Fruit fly (Drosophila melanogaster) whole organism, embryonic: ENCODE data around the gene AnxB9.

Experiments
- CG10431 ChIP-seq: fragments of 200-800 bp; sonication (Bioruptor generic); optimal IDR thresholded peaks from 3 replicates; lab custom pipeline; 2018; ENCODE audit warnings: missing biosample characterization, mild to moderate bottlenecking, missing genetic modification characterization
- CG10654 ChIP-seq: fragments of 200-800 bp; sonication (Bioruptor generic); optimal IDR thresholded peaks from 2 replicates; lab custom pipeline; 2016; ENCODE audit warnings: missing biosample characterization, missing genetic modification characterization
- CG11456 ChIP-seq: fragments of 200-800 bp; sonication (Bioruptor generic); IDR thresholded peaks from 3 replicates; pipeline ENCODE4 v1.3.6; 2022; ENCODE audit warnings: missing biosample characterization, missing genetic modification characterization
- CG11560 ChIP-seq: fragments of 200-800 bp; sonication (Bioruptor generic); IDR thresholded peaks from 3 replicates; pipeline ENCODE4 v1.3.6; 2022; ENCODE audit warnings: missing biosample characterization, missing genetic modification characterization
- CG11695 ChIP-seq: fragments of 200-800 bp; sonication (Bioruptor generic); IDR thresholded peaks from 3 replicates; pipeline ENCODE4 v1.3.6; 2022; ENCODE audit warnings: missing biosample characterization, missing genetic modification characterization
- CG15514 ChIP-seq: fragments of 200-800 bp; sonication (Bioruptor generic); optimal IDR thresholded peaks from 3 replicates; lab custom pipeline; 2017; ENCODE audit warnings: missing biosample characterization, missing genetic modification characterization, mild to moderate bottlenecking, moderate library complexity, missing genetic modification reagents
- CG15696 ChIP-seq: fragments of 200-800 bp; sonication (Bioruptor generic); optimal IDR thresholded peaks from 2 replicates; lab custom pipeline; 2019; ENCODE audit warnings: missing biosample characterization, mild to moderate bottlenecking, missing genetic modification characterization, moderate library complexity
- CG16779 ChIP-seq: fragments of 200-800 bp; sonication (Bioruptor generic); IDR thresholded peaks from 2 replicates; pipeline ENCODE4 v1.3.6; 2022; ENCODE audit warnings: missing biosample characterization, missing genetic modification characterization
- CG17385 ChIP-seq: fragments of 200-800 bp; sonication (Bioruptor generic); optimal IDR thresholded peaks from 3 replicates; lab custom pipeline; 2018; ENCODE audit warnings: missing biosample characterization, mild to moderate bottlenecking, missing genetic modification characterization
- CG2129 ChIP-seq: fragments of 200-800 bp; sonication (Bioruptor generic); IDR thresholded peaks from 2 replicates; pipeline ENCODE4 v1.3.6; 2022; ENCODE audit warnings: missing biosample characterization, missing genetic modification characterization; ENCODE audit not compliant: partially characterized antibody
- CG2199 ChIP-seq: fragments of 200-800 bp; sonication (Bioruptor generic); IDR thresholded peaks from 3 replicates; pipeline ENCODE4 v1.3.6; 2022; ENCODE audit warnings: missing biosample characterization, missing genetic modification characterization
- CG33557 ChIP-seq: fragments of 200-800 bp; sonication (Bioruptor generic); optimal IDR thresholded peaks from 2 replicates; lab custom pipeline; 2019; ENCODE audit warnings: missing biosample characterization, mild to moderate bottlenecking, missing genetic modification characterization, moderate library complexity
- CG4282 ChIP-seq: fragments of 200-800 bp; sonication (Bioruptor generic); optimal IDR thresholded peaks from 2 replicates; lab custom pipeline; 2016; ENCODE audit warnings: missing biosample characterization, missing genetic modification characterization
- CG4360 ChIP-seq: fragments of 200-800 bp; sonication (Bioruptor generic); IDR thresholded peaks from 2 replicates; pipeline ENCODE4 v1.3.6; 2022; ENCODE audit warnings: missing biosample characterization, missing genetic modification characterization
- CG4404 ChIP-seq: fragments of 200-800 bp; sonication (Bioruptor generic); IDR thresholded peaks from 2 replicates; pipeline ENCODE4 v1.3.6; 2022; ENCODE audit warnings: missing biosample characterization, missing genetic modification characterization
- CG4820 ChIP-seq: fragments of 200-800 bp; sonication (Bioruptor generic); optimal IDR thresholded peaks from 3 replicates; lab custom pipeline; 2016; ENCODE audit warnings: missing biosample characterization, missing genetic modification characterization
- CG5180 ChIP-seq: fragments of 200-800 bp; sonication (Bioruptor generic); optimal IDR thresholded peaks from 3 replicates; lab custom pipeline; 2017; ENCODE audit warnings: missing biosample characterization, missing genetic modification characterization, mild to moderate bottlenecking, moderate library complexity, missing genetic modification reagents
- CG5245 ChIP-seq: fragments of 200-800 bp; sonication (Bioruptor generic); optimal IDR thresholded peaks from 3 replicates; lab custom pipeline; 2016; ENCODE audit warnings: missing biosample characterization, missing genetic modification characterization
- CG5953 ChIP-seq: fragments of 200-800 bp; sonication (Bioruptor generic); IDR thresholded peaks from 2 replicates; pipeline ENCODE4 v1.3.6; 2022; ENCODE audit warnings: missing biosample characterization, missing genetic modification characterization
- CG7928 ChIP-seq: fragments of 200-800 bp; sonication (Bioruptor generic); optimal IDR thresholded peaks from 2 replicates; lab custom pipeline; 2017; ENCODE audit warnings: missing biosample characterization, mild to moderate bottlenecking, missing genetic modification characterization
- Deaf1 ChIP-seq: fragments of 200-800 bp; optimal IDR thresholded peaks from 3 replicates; lab custom pipeline; 2019; ENCODE audit warnings: missing biosample characterization, mild to moderate bottlenecking, missing genetic modification characterization, moderate library complexity
- Dfd ChIP-seq, 2 experiments: fragments of >200 bp; optimal IDR thresholded peaks; 2 replicates each; lab custom pipeline; 2017; ENCODE audit warnings: missing biosample characterization in 2 of 2, missing genetic modification characterization in 2 of 2
- Doc3 ChIP-seq: fragments of 200-800 bp; sonication (Bioruptor generic); IDR thresholded peaks from 3 replicates; pipeline ENCODE4 v1.3.6; 2022; ENCODE audit warnings: missing biosample characterization, missing genetic modification characterization; ENCODE audit not compliant: partially characterized antibody
- HLH54F ChIP-seq: fragments of 200-800 bp; sonication (Bioruptor generic); optimal IDR thresholded peaks from 3 replicates; lab custom pipeline; 2016; ENCODE audit warnings: missing biosample characterization, missing genetic modification characterization
- Hr39 ChIP-seq: fragments of >200 bp; optimal IDR thresholded peaks from 2 replicates; lab custom pipeline; 2017
- Jarid2 ChIP-seq: fragments of 200-800 bp; sonication (Bioruptor generic); optimal IDR thresholded peaks from 3 replicates; lab custom pipeline; 2017; ENCODE audit warnings: mild to moderate bottlenecking, missing biosample characterization, missing genetic modification reagents, missing genetic modification characterization
- NFAT ChIP-seq: fragments of 200-800 bp; sonication (Bioruptor generic); IDR thresholded peaks from 2 replicates; pipeline ENCODE4 v1.3.6; 2022; ENCODE audit warnings: missing biosample characterization, missing genetic modification characterization
- Neu2 ChIP-seq: fragments of 200-800 bp; sonication (Bioruptor generic); optimal IDR thresholded peaks from 3 replicates; lab custom pipeline; 2016; ENCODE audit warnings: missing biosample characterization, missing genetic modification characterization, borderline replicate concordance
- NfI ChIP-seq: fragments of 200-800 bp; sonication (Bioruptor generic); optimal IDR thresholded peaks from 3 replicates; lab custom pipeline; 2018; ENCODE audit warnings: missing biosample characterization, mild to moderate bottlenecking, missing genetic modification characterization, moderate library complexity
- Oli ChIP-seq: fragments of 200-800 bp; sonication (Bioruptor generic); optimal IDR thresholded peaks from 2 replicates; lab custom pipeline; 2018; ENCODE audit warnings: missing biosample characterization, mild to moderate bottlenecking, missing genetic modification characterization, moderate library complexity
- Optix ChIP-seq: fragments of 200-800 bp; sonication (Bioruptor generic); IDR thresholded peaks from 3 replicates; pipeline ENCODE4 v1.3.6; 2022; ENCODE audit warnings: missing biosample characterization, missing genetic modification characterization
- Poxn ChIP-seq: fragments of 200-800 bp; sonication (Bioruptor generic); IDR thresholded peaks from 2 replicates; pipeline ENCODE4 v1.3.6; 2022; ENCODE audit warnings: missing biosample characterization, missing genetic modification characterization
- Scr ChIP-seq: fragments of 200-800 bp; sonication (Bioruptor generic); IDR thresholded peaks from 2 replicates; pipeline ENCODE4 v1.3.6; 2022; ENCODE audit warnings: missing biosample characterization, missing genetic modification characterization; ENCODE audit not compliant: partially characterized antibody
- Sox100B ChIP-seq: fragments of 200-800 bp; sonication (Bioruptor generic); optimal IDR thresholded peaks from 3 replicates; lab custom pipeline; 2018; ENCODE audit warnings: missing biosample characterization, mild to moderate bottlenecking, missing genetic modification characterization
- Stat92E ChIP-seq, 3 experiments: fragments of >200 bp in 2 of 3; fragments of 200-800 bp in 1 of 3; sonication (Bioruptor generic) in 1 of 3; optimal IDR thresholded peaks; 2 replicates each; lab custom pipeline; 2017 to 2019; ENCODE audit warnings: missing biosample characterization in 3 of 3, missing genetic modification characterization in 3 of 3, mild to moderate bottlenecking in 1 of 3, moderate library complexity in 1 of 3
- Trl ChIP-seq, 3 experiments: fragments of >200 bp in 2 of 3; fragments of 200-800 bp in 1 of 3; sonication (Bioruptor generic) in 1 of 3; optimal IDR thresholded peaks; 2 replicates in 1 of 3; 3 replicates in 2 of 3; lab custom pipeline; 2016 to 2017; ENCODE audit warnings: missing biosample characterization in 1 of 3, missing genetic modification characterization in 1 of 3
- ac ChIP-seq: fragments of 200-800 bp; sonication (Bioruptor generic); optimal IDR thresholded peaks from 3 replicates; lab custom pipeline; 2017; ENCODE audit warnings: missing biosample characterization, mild to moderate bottlenecking, missing genetic modification characterization
- aop ChIP-seq: fragments of 200-800 bp; sonication (Bioruptor generic); IDR thresholded peaks from 2 replicates; pipeline ENCODE4 v1.3.6; 2022; ENCODE audit warnings: missing biosample characterization, missing genetic modification characterization
- ara ChIP-seq: fragments of 200-800 bp; sonication (Bioruptor generic); IDR thresholded peaks from 2 replicates; pipeline ENCODE4 v1.3.6; 2022; ENCODE audit warnings: missing biosample characterization, missing genetic modification characterization
- ci ChIP-seq: fragments of 200-800 bp; sonication (Bioruptor generic); IDR thresholded peaks from 3 replicates; pipeline ENCODE4 v1.3.6; 2022; ENCODE audit warnings: missing biosample characterization, missing genetic modification characterization
- dati ChIP-seq: fragments of 200-800 bp; sonication (Bioruptor generic); IDR thresholded peaks from 2 replicates; pipeline ENCODE4 v1.3.6; 2022; ENCODE audit warnings: missing biosample characterization, missing genetic modification characterization
- fru ChIP-seq: fragments of >200 bp; optimal IDR thresholded peaks from 2 replicates; lab custom pipeline; 2017
- gfzf ChIP-seq: fragments of 200-800 bp; sonication (Bioruptor generic); optimal IDR thresholded peaks from 2 replicates; lab custom pipeline; 2016; ENCODE audit warnings: missing biosample characterization, mild to moderate bottlenecking, missing genetic modification characterization, moderate library complexity
- mld ChIP-seq: fragments of 200-800 bp; sonication (Bioruptor generic); IDR thresholded peaks from 3 replicates; pipeline ENCODE4 v1.3.6; 2022; ENCODE audit warnings: missing biosample characterization, missing genetic modification characterization; ENCODE audit not compliant: partially characterized antibody
- pan ChIP-seq, 4 experiments: fragments of >200 bp in 3 of 4; fragments of 200-800 bp in 1 of 4; sonication (Bioruptor generic) in 1 of 4; optimal IDR thresholded peaks in 3 of 4; IDR thresholded peaks in 1 of 4; 2 replicates each; pipeline versions ENCODE4 v1.3.6 to Lab custom; 2017 to 2022; ENCODE audit warnings: missing biosample characterization in 2 of 4, missing genetic modification characterization in 2 of 4, mixed read lengths in 1 of 4
- slou ChIP-seq: fragments of 200-800 bp; sonication (Bioruptor generic); optimal IDR thresholded peaks from 3 replicates; lab custom pipeline; 2016; ENCODE audit warnings: missing biosample characterization, missing genetic modification characterization
- tx ChIP-seq: fragments of 200-800 bp; sonication (Bioruptor generic); optimal IDR thresholded peaks from 2 replicates; lab custom pipeline; 2016; ENCODE audit warnings: missing biosample characterization, missing genetic modification characterization
- vnd ChIP-seq: fragments of 200-800 bp; sonication (Bioruptor generic); IDR thresholded peaks from 3 replicates; pipeline ENCODE4 v1.3.6; 2022; ENCODE audit warnings: missing biosample characterization, missing genetic modification characterization; ENCODE audit not compliant: partially characterized antibody
- wek ChIP-seq: fragments of 200-800 bp; sonication (Bioruptor generic); optimal IDR thresholded peaks from 3 replicates; lab custom pipeline; 2018; ENCODE audit warnings: missing biosample characterization, mild to moderate bottlenecking, missing genetic modification characterization, moderate library complexity
- zen ChIP-seq: fragments of 200-800 bp; sonication (Bioruptor generic); optimal IDR thresholded peaks from 3 replicates; lab custom pipeline; 2018; ENCODE audit warnings: missing biosample characterization, mild to moderate bottlenecking, missing genetic modification characterization, moderate library complexity

AnxB9 gene

DNA sequence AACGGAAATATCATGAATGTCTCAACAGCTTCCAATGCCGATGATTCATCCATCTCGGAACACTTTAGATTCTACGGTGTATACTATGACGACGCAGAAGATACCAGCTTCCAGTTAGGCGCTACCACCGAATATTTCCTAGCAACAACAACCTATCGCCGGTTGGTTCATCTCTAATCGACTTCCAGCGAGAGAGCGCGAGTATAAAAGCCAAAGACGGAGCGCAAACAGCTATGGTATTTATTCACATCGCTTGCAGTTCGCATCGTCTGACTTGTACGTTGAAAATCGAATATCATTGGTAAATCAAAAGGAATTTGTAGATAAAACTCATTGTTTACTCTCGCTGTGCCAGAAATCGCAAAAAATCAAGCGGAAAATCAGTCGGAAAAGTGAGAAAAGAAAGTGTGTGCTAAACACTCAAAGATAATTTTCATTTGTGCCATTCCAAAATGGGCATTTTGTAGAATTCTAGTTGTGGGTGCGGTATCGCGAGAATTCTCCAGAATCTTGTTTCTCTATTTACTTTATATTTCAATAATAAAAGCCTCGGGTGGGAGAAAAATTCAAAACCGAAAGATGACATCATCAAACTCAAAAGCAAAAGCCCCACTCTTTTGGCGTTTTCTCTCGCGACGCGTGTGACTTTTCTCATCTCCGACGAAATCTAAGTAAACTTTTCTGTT, at the start of gene AnxB9 (continued):
- no peak for TF ChIP-seq ara (GFP tag; lab: Robert Waterston, UW)
- no peak for TF ChIP-seq gfzf (GFP tag; lab: Kevin White, UChicago)
- no peak for TF ChIP-seq Optix (GFP tag; lab: Robert Waterston, UW)
- no peak for TF ChIP-seq CG10654
- TF ChIP-seq Jarid2 (GFP tag; lab: Kevin White, UChicago), result peak; percentile 84
- TF ChIP-seq CG15696, result no peak
- TF ChIP-seq Doc3 (GFP tag; lab: Robert Waterston, UW), result no peak; the same call in 1 of the 3 replicates
- no peak for TF ChIP-seq vnd (GFP tag; lab: Robert Waterston, UW)
- TF ChIP-seq slou (GFP tag; lab: Kevin White, UChicago), result no peak
- no peak for TF ChIP-seq dati (GFP tag; lab: Robert Waterston, UW)
- TF ChIP-seq fru, result no peak
- no peak for TF ChIP-seq CG11560 (tag; lab: Robert Waterston, UW)
- TF ChIP-seq CG5245 (GFP tag; lab: Kevin White, UChicago), result no peak
- no peak for TF ChIP-seq Sox100B (GFP tag; lab: Kevin White, UChicago)
- peak; percentile 15 for TF ChIP-seq ac (GFP tag; lab: Kevin White, UChicago)
- peak; percentile 67 for TF ChIP-seq Scr (GFP tag; lab: Robert Waterston, UW)
- TF ChIP-seq CG4360 (GFP tag; lab: Robert Waterston, UW), result peak; percentile 82
- no peak for TF ChIP-seq CG4404 (GFP tag; lab: Robert Waterston, UW)
- TF ChIP-seq Deaf1 (tag; lab: Kevin White, UChicago), result peak; percentile 30
- no peak for TF ChIP-seq CG5953 (GFP tag; lab: Robert Waterston, UW)
- TF ChIP-seq CG4820, result no peak
- peak; percentile 10 for TF ChIP-seq NfI
- no peak for TF ChIP-seq CG16779 (GFP tag; lab: Robert Waterston, UW)
- TF ChIP-seq CG2199, result peak; percentile 72; the same call in 2 of the 3 replicates
- TF ChIP-seq Neu2 (GFP tag; lab: Kevin White, UChicago), result no peak
- TF ChIP-seq CG2129 (GFP tag; lab: Robert Waterston, UW), result peak; percentile 9; the same call in 1 of the 2 replicates
- TF ChIP-seq Poxn, result no peak
- TF ChIP-seq ci, result peak; percentile 77
- no peak for TF ChIP-seq CG7928 (GFP tag; lab: Kevin White, UChicago)
- 0 out of 3 replicates have a peak, but pooled peaks have one; percentile 53 for TF ChIP-seq mld (GFP tag; lab: Robert Waterston, UW)
- no peak for TF ChIP-seq CG10431 (GFP tag; lab: Kevin White, UChicago)
- peak; percentile 55 for TF ChIP-seq CG17385 (GFP tag; lab: Kevin White, UChicago)
- TF ChIP-seq CG5180 (GFP tag; lab: Kevin White, UChicago), result no peak
- no peak for TF ChIP-seq aop (GFP tag; lab: Robert Waterston, UW)
- no peak for TF ChIP-seq Dfd (GFP tag; optimal IDR thresholded peaks at IDR 0.05; lab: Kevin White, UChicago)
- TF ChIP-seq tx (GFP tag; lab: Kevin White, UChicago), result no peak
- peak in 1 of 3 experiments; percentile 37 for TF ChIP-seq Stat92E (GFP tag; optimal IDR thresholded peaks at IDR 0.05; lab: Kevin White, UChicago)
- TF ChIP-seq, all 482 proteins: peak for 180

DNA sequence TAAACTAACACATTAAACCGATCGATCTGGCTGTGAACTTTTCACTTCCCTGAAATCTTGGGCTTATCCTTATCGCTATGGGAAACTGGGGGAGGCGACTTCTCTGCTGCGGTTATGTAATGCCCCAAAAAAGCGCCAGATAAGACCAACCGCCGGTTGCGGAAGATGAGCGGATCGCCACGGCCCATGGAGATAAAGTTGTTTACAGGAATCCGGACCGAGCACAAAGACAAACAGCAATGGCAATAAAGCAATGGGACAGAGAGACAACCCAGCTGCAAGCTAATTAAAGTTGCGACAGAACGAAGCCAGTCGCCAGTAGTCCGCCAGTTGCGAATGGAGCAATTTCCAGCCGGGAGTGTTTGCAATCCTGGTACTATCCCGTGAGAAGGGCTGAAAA, 49.4 kb upstream of the AnxB9 start, which contains the start of gene CG5697:
CG5697 (plus strand) TSS at position 314 of the 400 bp plus-strand sequence.
- TF ChIP-seq zen (tag; lab: Kevin White, UChicago), result no peak
- TF ChIP-seq pan (optimal IDR thresholded peaks at IDR 0.05; lab: Kevin White, UChicago), result no peak
- no peak for TF ChIP-seq pan (GFP tag; optimal IDR thresholded peaks at IDR 0.05 in 1 of 2, IDR thresholded peaks at IDR 0.05 in 1 of 2)
- 0 out of 2 replicates have a peak, but pooled peaks have one; percentile 20 for TF ChIP-seq NFAT
- TF ChIP-seq CG15514 (GFP tag; lab: Kevin White, UChicago), result peak; percentile 28
- no peak for TF ChIP-seq HLH54F
- TF ChIP-seq CG11695, result 0 out of 3 replicates have a peak, but pooled peaks have one; percentile 16
- 0 out of 3 replicates have a peak, but pooled peaks have one; percentile 27 for TF ChIP-seq CG11456 (GFP tag; lab: Robert Waterston, UW)
- no peak for TF ChIP-seq Trl (optimal IDR thresholded peaks at IDR 0.05; lab: Kevin White, UChicago)
- TF ChIP-seq Trl (GFP tag; optimal IDR thresholded peaks at IDR 0.05; lab: Kevin White, UChicago), result no peak
- no peak for TF ChIP-seq Hr39 (lab: Kevin White, UChicago)
- no peak for TF ChIP-seq CG33557
- no peak for TF ChIP-seq wek (GFP tag; lab: Kevin White, UChicago)
- no peak for TF ChIP-seq Oli
- no peak for TF ChIP-seq CG4282 (GFP tag; lab: Kevin White, UChicago)
